Worm (Caenorhabditis elegans): ENCODE measurements around the gene haf-2.

- TF ChIP-seq unc-62 (GFP tag; optimal IDR thresholded peaks at IDR 0.05): no peak
- no peak for TF ChIP-seq nhr-77 (tag; optimal IDR thresholded peaks at IDR 0.05)
Measured at ce11 chrII:7317468-7317867, 38.8 kb downstream of the haf-2 start, which contains the start of gene F21D12.2.
